Worm (Caenorhabditis elegans) whole organism, L1 larva: Measurements from ENCODE around the gene unc-10.

Experiments used
- alr-1 ChIP-seq: fragments of 200-800 bp; sonication (Bioruptor generic); optimal IDR thresholded peaks from 2 replicates; lab custom pipeline; 2018; ENCODE audit warnings: borderline replicate concordance, mild to moderate bottlenecking, missing genetic modification characterization, missing compliant biosample characterization
- aly-2 ChIP-seq: fragments of 150-350 bp; optimal IDR thresholded peaks from 2 replicates; lab custom pipeline; 2014; ENCODE audit warnings: missing biosample characterization, missing genetic modification characterization
- efl-1 ChIP-seq, 4 experiments: fragments of 150-350 bp; optimal IDR thresholded peaks in 3 of 4; peaks in 1 of 4; 1 replicate in 1 of 4; 2 replicates in 3 of 4; lab custom pipeline; 2014; ENCODE audit warnings: missing biosample characterization in 2 of 4, missing genetic modification characterization in 2 of 4, missing genetic modification reagents in 2 of 4
- egl-27 ChIP-seq, 2 experiments: fragments of 150-350 bp in 1 of 2; sonication (generic microtip); optimal IDR thresholded peaks; 3 replicates each; lab custom pipeline; 2017 to 2018; ENCODE audit warnings: missing biosample characterization in 2 of 2, missing genetic modification characterization in 2 of 2, missing genetic modification reagents in 2 of 2
- fos-1 ChIP-seq: fragments of 150-350 bp; optimal IDR thresholded peaks from 2 replicates; lab custom pipeline; 2014; ENCODE audit warnings: missing biosample characterization, missing genetic modification characterization
- hlh-4 ChIP-seq: sonication (generic microtip); optimal IDR thresholded peaks from 2 replicates; lab custom pipeline; 2016; ENCODE audit warnings: mild to moderate bottlenecking, missing genetic modification characterization, missing compliant biosample characterization
- isw-1 ChIP-seq: fragments of 200-800 bp; sonication (Bioruptor generic); IDR thresholded peaks from 2 replicates; pipeline ENCODE4 v1.3.6; 2022; ENCODE audit warnings: missing genetic modification characterization, missing compliant biosample characterization
- jun-1 ChIP-seq: fragments of 150-350 bp; optimal IDR thresholded peaks from 2 replicates; lab custom pipeline; 2014; ENCODE audit warnings: missing biosample characterization, missing genetic modification reagents, missing genetic modification characterization
- mep-1 ChIP-seq: fragments of 150-350 bp; optimal IDR thresholded peaks from 2 replicates; lab custom pipeline; 2014; ENCODE audit warnings: missing biosample characterization, missing genetic modification characterization
- nhr-90 ChIP-seq: sonication (generic microtip); optimal IDR thresholded peaks from 2 replicates; lab custom pipeline; 2016; ENCODE audit warnings: mild to moderate bottlenecking, missing genetic modification characterization, missing compliant biosample characterization; ENCODE audit not compliant: poor library complexity
- snpc-4 ChIP-seq: fragments of 150-350 bp; optimal IDR thresholded peaks from 2 replicates; lab custom pipeline; 2014; ENCODE audit warnings: missing biosample characterization, missing genetic modification characterization
- snu-23 ChIP-seq: sonication (generic microtip); optimal IDR thresholded peaks from 2 replicates; lab custom pipeline; 2016; ENCODE audit warnings: missing genetic modification characterization, missing compliant biosample characterization
- zag-1 ChIP-seq: fragments of 150-350 bp; optimal IDR thresholded peaks from 2 replicates; lab custom pipeline; 2014; ENCODE audit warnings: missing biosample characterization, missing genetic modification characterization
- ztf-11 ChIP-seq, 2 experiments: sonication (generic microtip); optimal IDR thresholded peaks; 2 replicates each; lab custom pipeline; 2016 to 2017; ENCODE audit warnings: missing genetic modification characterization in 2 of 2, missing biosample characterization in 1 of 2, missing compliant biosample characterization in 1 of 2

- TF ChIP-seq jun-1 (tag; lab: Kevin White, UChicago) (no peak), ztf-11 (tag; optimal IDR thresholded peaks at IDR 0.05; lab: Kevin White, UChicago) (no peak), hlh-4 (tag; lab: Kevin White, UChicago) (no peak), isw-1 (GFP tag; lab: Robert Waterston, UW) (no peak), aly-2 (tag; lab: Kevin White, UChicago) (no peak), mep-1 (no peak), alr-1 (no peak), nhr-90 (no peak), fos-1 (tag; lab: Kevin White, UChicago) (no peak), snu-23 (GFP tag; lab: Kevin White, UChicago) (peak; percentile 48), efl-1 (optimal IDR thresholded peaks at IDR 0.05; lab: Kevin White, UChicago) (no peak), efl-1 (GFP tag; optimal IDR thresholded peaks at IDR 0.05 in 1 of 2; lab: Kevin White, UChicago) (no peak), egl-27 (tag; optimal IDR thresholded peaks at IDR 0.05; lab: Kevin White, UChicago) (no peak), snpc-4 (tag; lab: Kevin White, UChicago) (no peak), zag-1 (tag; lab: Kevin White, UChicago) (no peak)
These were observed 25.6 kb downstream of the unc-10 start, which contains the start of gene F46H5.4 for ce11 chrX:7254558-7254957.
